Fruit fly (Drosophila melanogaster): ENCODE results near the gene Bulli.

- TF ChIP-seq Mio (GFP tag; optimal IDR thresholded peaks at IDR 0.05): no peak
- no peak for TF ChIP-seq ey (GFP tag; optimal IDR thresholded peaks at IDR 0.05)
- no peak for TF ChIP-seq Jra (GFP tag; optimal IDR thresholded peaks at IDR 0.05)
- TF ChIP-seq Hr83 (GFP tag; optimal IDR thresholded peaks at IDR 0.05; ENCODE audit: poor library complexity, severe bottlenecking): no peak
- TF ChIP-seq pan (optimal IDR thresholded peaks at IDR 0.05): no peak
- TF ChIP-seq usp (GFP tag; optimal IDR thresholded peaks at IDR 0.05): no peak
- TF ChIP-seq CG32264 (GFP tag; optimal IDR thresholded peaks at IDR 0.05): no peak
- TF ChIP-seq Myc (optimal IDR thresholded peaks at IDR 0.05): no peak
- no peak for TF ChIP-seq psq (GFP tag; optimal IDR thresholded peaks at IDR 0.05)
- no peak for TF ChIP-seq br (GFP tag; optimal IDR thresholded peaks at IDR 0.05)
- no peak for TF ChIP-seq CrebA (GFP tag; optimal IDR thresholded peaks at IDR 0.05; ENCODE audit: borderline replicate concordance)
- TF ChIP-seq Sp1 (GFP tag; optimal IDR thresholded peaks at IDR 0.05): no peak
Observed at dm6 chr3L:6508083-6508482, 19.6 kb downstream of the Bulli start.

Measured in whole organism, wandering third instar larva.